Fruit fly (Drosophila melanogaster): Measurements from ENCODE around the gene CG34334.
A peak's percentile ranks its signal among the peaks of the same experiment; 100 is the strongest.

The CG34334 gene

DNA sequence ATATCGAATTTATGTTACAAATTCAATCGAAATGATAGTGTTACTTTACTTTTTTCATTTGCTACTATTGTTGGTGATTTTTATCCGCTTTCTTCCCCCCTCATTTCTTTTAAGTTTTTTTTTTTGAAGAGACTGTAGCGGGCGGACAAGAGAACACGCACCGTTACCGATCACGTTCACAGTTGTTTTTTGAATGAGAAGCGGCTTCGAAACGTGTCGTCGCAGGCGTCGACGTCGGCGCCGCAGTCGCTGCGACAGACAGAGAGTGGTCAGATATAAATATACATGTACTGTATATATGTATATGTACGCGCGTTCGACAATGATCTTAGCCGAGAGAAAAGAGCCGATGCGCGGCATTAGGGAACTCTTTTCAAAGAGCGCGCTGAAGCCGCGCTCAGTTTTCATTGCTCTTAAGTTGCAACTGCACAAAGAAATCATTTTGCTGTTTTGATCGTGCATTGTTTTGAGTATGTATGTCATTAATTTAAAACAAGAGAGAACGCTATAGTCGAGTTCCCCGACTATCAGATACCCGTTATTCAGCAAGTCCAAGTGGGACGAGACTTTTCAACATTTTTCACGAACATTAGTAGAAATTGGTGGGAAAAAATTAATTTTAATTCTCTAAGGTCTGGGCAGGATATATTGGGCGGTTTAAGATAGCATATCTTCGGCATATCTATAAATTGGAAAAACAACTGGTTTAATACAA lies 17.5 kb upstream of the CG34334 start, which contains the start of gene fog:
Gene fog, minus strand, starts transcription at position 201 of the 715 bp plus-strand sequence.
- TF ChIP-seq Dif (GFP tag; optimal IDR thresholded peaks at IDR 0.05; ENCODE audit: partially characterized antibody): no peak
- no peak for TF ChIP-seq pan (optimal IDR thresholded peaks at IDR 0.05)
- TF ChIP-seq fru (GFP tag; optimal IDR thresholded peaks at IDR 0.05): no peak
- no peak for TF ChIP-seq Myc (optimal IDR thresholded peaks at IDR 0.05)
- TF ChIP-seq Rel (GFP tag; optimal IDR thresholded peaks at IDR 0.05): peak; percentile 17
- no peak for TF ChIP-seq Rel (tag; optimal IDR thresholded peaks at IDR 0.05)
- TF ChIP-seq Dfd (GFP tag; optimal IDR thresholded peaks at IDR 0.05): no peak
- TF ChIP-seq sage (GFP tag; optimal IDR thresholded peaks at IDR 0.05): peak; percentile 8
- TF ChIP-seq dsf (GFP tag; optimal IDR thresholded peaks at IDR 0.05; ENCODE audit: borderline replicate concordance): no peak
- TF ChIP-seq psq (GFP tag; optimal IDR thresholded peaks at IDR 0.05): peak; percentile 15
- no peak for TF ChIP-seq CrebA (GFP tag; optimal IDR thresholded peaks at IDR 0.05; ENCODE audit: borderline replicate concordance)

DNA sequence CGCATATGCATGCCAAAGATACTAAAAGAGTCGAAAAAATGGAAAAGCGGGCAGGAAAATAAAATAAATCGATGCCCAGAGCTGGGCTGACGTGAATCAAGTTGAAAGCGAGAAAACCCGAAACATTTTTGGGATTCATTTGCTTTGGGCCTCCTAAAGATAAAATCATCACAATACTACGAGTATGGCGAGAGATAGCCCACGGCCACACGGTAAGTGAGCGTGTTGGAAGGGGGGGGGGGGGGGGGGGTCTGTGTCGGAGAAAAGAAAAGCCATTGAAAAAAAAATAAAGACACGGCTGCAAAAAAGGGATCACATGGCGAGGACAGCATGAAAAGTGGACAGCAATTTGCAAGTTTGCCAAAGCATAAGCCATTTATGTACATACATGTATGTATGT lies 14.5 kb upstream of the CG34334 start:
- TF ChIP-seq Dfd (GFP tag; optimal IDR thresholded peaks at IDR 0.05): peak; percentile 82
- no peak for TF ChIP-seq sage (GFP tag; optimal IDR thresholded peaks at IDR 0.05)

DNA sequence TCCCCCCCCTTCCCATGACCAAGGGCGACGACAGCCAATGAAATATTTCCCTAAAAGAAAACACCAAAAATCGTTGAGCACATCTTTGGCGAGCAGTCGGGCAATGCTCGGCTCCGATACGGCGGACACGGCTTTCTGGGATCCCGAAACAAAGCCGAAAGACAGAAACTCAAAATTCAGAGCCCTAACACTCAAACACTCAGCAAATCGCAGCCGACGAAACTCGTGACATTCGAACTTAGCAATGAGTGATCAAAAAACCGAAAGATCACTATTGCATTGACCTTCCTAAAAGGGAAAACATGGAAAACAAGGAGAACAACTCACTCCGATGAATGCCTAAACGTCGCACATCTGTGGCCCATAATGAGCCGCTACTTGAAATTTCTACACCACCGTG lies 13.3 kb upstream of the CG34334 start:
- no peak for TF ChIP-seq dmrt93B (GFP tag; optimal IDR thresholded peaks at IDR 0.05)
- no peak for TF ChIP-seq Myc (optimal IDR thresholded peaks at IDR 0.05)
- TF ChIP-seq ey (GFP tag; optimal IDR thresholded peaks at IDR 0.05): no peak
- TF ChIP-seq Dfd (GFP tag; optimal IDR thresholded peaks at IDR 0.05): no peak
- TF ChIP-seq Dif (GFP tag; optimal IDR thresholded peaks at IDR 0.05; ENCODE audit: partially characterized antibody): no peak
- TF ChIP-seq dsf (GFP tag; optimal IDR thresholded peaks at IDR 0.05; ENCODE audit: borderline replicate concordance): no peak
- no peak for TF ChIP-seq sage (GFP tag; optimal IDR thresholded peaks at IDR 0.05)
- no peak for TF ChIP-seq Abd-B (GFP tag; optimal IDR thresholded peaks at IDR 0.05)
- TF ChIP-seq br (GFP tag; optimal IDR thresholded peaks at IDR 0.05): no peak
- TF ChIP-seq pan (optimal IDR thresholded peaks at IDR 0.05): no peak

DNA sequence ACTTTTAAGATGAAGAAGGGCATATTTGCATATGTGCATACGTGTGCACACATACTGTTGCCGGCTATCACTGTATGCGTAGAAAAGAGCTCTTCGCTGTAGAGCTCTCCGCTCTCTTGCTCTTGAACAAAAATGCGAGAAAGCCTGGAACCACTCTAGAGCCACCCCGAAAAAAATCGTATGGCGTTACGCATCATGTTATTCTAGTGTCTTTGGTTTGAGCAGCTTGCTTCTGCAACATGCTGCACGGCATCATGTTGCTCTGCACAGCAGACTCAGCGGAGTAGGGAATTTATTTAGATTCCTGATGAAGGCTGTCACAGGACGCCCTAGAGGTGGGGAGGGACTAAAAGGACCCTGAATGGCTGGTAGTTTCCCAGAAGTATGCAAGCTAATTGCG lies 45.3 kb downstream of the CG34334 start:
- TF ChIP-seq Vsx2 (GFP tag; optimal IDR thresholded peaks at IDR 0.05; ENCODE audit: partially characterized antibody): no peak
- no peak for TF ChIP-seq dl (GFP tag; optimal IDR thresholded peaks at IDR 0.05; ENCODE audit: insufficient read depth in 1 of 2, partially characterized antibody in 2 of 2)
- TF ChIP-seq woc (GFP tag; optimal IDR thresholded peaks at IDR 0.05): no peak
- no peak for TF ChIP-seq CrebA (GFP tag; optimal IDR thresholded peaks at IDR 0.05; ENCODE audit: borderline replicate concordance)
- no peak for TF ChIP-seq OdsH (GFP tag; optimal IDR thresholded peaks at IDR 0.05)
- no peak for TF ChIP-seq lola (GFP tag; optimal IDR thresholded peaks at IDR 0.05)
- no peak for TF ChIP-seq foxo (GFP tag; optimal IDR thresholded peaks at IDR 0.05)
- TF ChIP-seq Jra (GFP tag; optimal IDR thresholded peaks at IDR 0.05): no peak
- TF ChIP-seq Hr83 (GFP tag; optimal IDR thresholded peaks at IDR 0.05; ENCODE audit: poor library complexity, severe bottlenecking): no peak
- TF ChIP-seq sage (GFP tag; optimal IDR thresholded peaks at IDR 0.05): no peak
- no peak for TF ChIP-seq Mio (GFP tag; optimal IDR thresholded peaks at IDR 0.05)
- TF ChIP-seq jim (GFP tag; optimal IDR thresholded peaks at IDR 0.05): no peak
